Worm (Caenorhabditis elegans) whole organism, L1 larva: ENCODE data around the gene F36H5.14.
"Not testable (repeated sequence)": the region's sequence is repeated elsewhere in the genome, so short reads cannot be mapped to it uniquely, and the experiment has no call there.

Source experiments
- C34B4.2 ChIP-seq: sonication (generic microtip); optimal IDR thresholded peaks from 2 replicates; lab custom pipeline; 2017; ENCODE audit warnings: mild to moderate bottlenecking, missing genetic modification characterization, missing compliant biosample characterization
- alr-1 ChIP-seq: fragments of 200-800 bp; sonication (Bioruptor generic); optimal IDR thresholded peaks from 2 replicates; lab custom pipeline; 2018; ENCODE audit warnings: borderline replicate concordance, mild to moderate bottlenecking, missing genetic modification characterization, missing compliant biosample characterization
- ceh-88 ChIP-seq: fragments of 200-800 bp; sonication (Bioruptor generic); IDR thresholded peaks from 2 replicates; pipeline ENCODE4 v1.3.6; 2022; ENCODE audit warnings: missing genetic modification characterization, missing compliant biosample characterization
- dpl-1 ChIP-seq, 3 experiments: fragments of 150-350 bp in 2 of 3; sonication (generic microtip) in 1 of 3; optimal IDR thresholded peaks; 2 replicates each; lab custom pipeline; 2014 to 2017; ENCODE audit warnings: missing biosample characterization in 3 of 3, missing genetic modification characterization in 3 of 3, missing genetic modification reagents in 3 of 3
- dsc-1 ChIP-seq: sonication (generic microtip); optimal IDR thresholded peaks from 2 replicates; lab custom pipeline; 2016; ENCODE audit warnings: mild to moderate bottlenecking, missing genetic modification characterization, missing compliant biosample characterization
- efl-1 ChIP-seq, 4 experiments: fragments of 150-350 bp; optimal IDR thresholded peaks in 3 of 4; peaks in 1 of 4; 1 replicate in 1 of 4; 2 replicates in 3 of 4; lab custom pipeline; 2014; ENCODE audit warnings: missing biosample characterization in 2 of 4, missing genetic modification characterization in 2 of 4, missing genetic modification reagents in 2 of 4
- egl-13 ChIP-seq: sonication (generic microtip); optimal IDR thresholded peaks from 2 replicates; lab custom pipeline; 2016; ENCODE audit warnings: missing genotype, missing genetic modification reagents, missing genetic modification characterization, missing compliant biosample characterization
- egl-27 ChIP-seq, 2 experiments: fragments of 150-350 bp in 1 of 2; sonication (generic microtip); optimal IDR thresholded peaks; 3 replicates each; lab custom pipeline; 2017 to 2018; ENCODE audit warnings: missing biosample characterization in 2 of 2, missing genetic modification characterization in 2 of 2, missing genetic modification reagents in 2 of 2
- elt-2 ChIP-seq: sonication (generic microtip); optimal IDR thresholded peaks from 2 replicates; lab custom pipeline; 2016; ENCODE audit warnings: missing genetic modification characterization, mild to moderate bottlenecking, inconsistent platforms, missing compliant biosample characterization, missing genetic modification reagents
- elt-3 ChIP-seq, 6 experiments: fragments of 150-350 bp in 1 of 6; sonication (generic microtip); optimal IDR thresholded peaks; 2 replicates each; lab custom pipeline; 2017 to 2018; ENCODE audit warnings: missing biosample characterization in 6 of 6, missing genetic modification characterization in 6 of 6, inconsistent platforms in 1 of 6
- grh-1 ChIP-seq: fragments of 200-800 bp; sonication (Bioruptor generic); IDR thresholded peaks from 2 replicates; pipeline ENCODE4 v1.3.6; 2022; ENCODE audit warnings: missing genetic modification reagents, missing genetic modification characterization, missing compliant biosample characterization
- hpl-2 ChIP-seq: fragments of 150-350 bp; optimal IDR thresholded peaks from 2 replicates; lab custom pipeline; 2014; ENCODE audit warnings: missing biosample characterization, missing genetic modification reagents, missing genetic modification characterization
- irx-1 ChIP-seq: sonication (generic microtip); optimal IDR thresholded peaks from 2 replicates; lab custom pipeline; 2016; ENCODE audit warnings: missing genetic modification characterization, missing compliant biosample characterization
- isw-1 ChIP-seq: fragments of 200-800 bp; sonication (Bioruptor generic); IDR thresholded peaks from 2 replicates; pipeline ENCODE4 v1.3.6; 2022; ENCODE audit warnings: missing genetic modification characterization, missing compliant biosample characterization
- lin-14 ChIP-seq: fragments of 200-800 bp; sonication (Bioruptor generic); optimal IDR thresholded peaks from 2 replicates; lab custom pipeline; 2018; ENCODE audit warnings: mild to moderate bottlenecking, missing genetic modification characterization, moderate library complexity, missing compliant biosample characterization
- lin-35 ChIP-seq, 2 experiments: fragments of 150-350 bp; optimal IDR thresholded peaks; 2 replicates each; lab custom pipeline; 2014; ENCODE audit warnings: missing biosample characterization in 2 of 2, missing genetic modification characterization in 2 of 2, missing genetic modification reagents in 2 of 2
- lsy-2 ChIP-seq, 2 experiments: fragments of 150-350 bp; optimal IDR thresholded peaks; 2 replicates each; lab custom pipeline; 2014; ENCODE audit warnings: missing biosample characterization in 2 of 2, missing genetic modification characterization in 2 of 2
- mdl-1 ChIP-seq, 2 experiments: fragments of 150-350 bp; optimal IDR thresholded peaks; 2 replicates each; lab custom pipeline; 2014 to 2017; ENCODE audit warnings: missing biosample characterization in 2 of 2, missing genetic modification characterization in 2 of 2, inconsistent platforms in 1 of 2
- nhr-19 ChIP-seq: fragments of 200-800 bp; sonication (Bioruptor generic); conservative IDR thresholded peaks from 2 replicates; pipeline ENCODE4 v1.3.6; 2022; ENCODE audit warnings: missing genetic modification characterization, missing compliant biosample characterization
- nhr-20 ChIP-seq: sonication (generic microtip); optimal IDR thresholded peaks from 2 replicates; lab custom pipeline; 2016; ENCODE audit warnings: mild to moderate bottlenecking, missing genetic modification characterization, missing compliant biosample characterization
- nhr-28 ChIP-seq: fragments of 150-350 bp; optimal IDR thresholded peaks from 2 replicates; lab custom pipeline; 2014; ENCODE audit warnings: missing biosample characterization, missing genetic modification characterization
- nhr-47 ChIP-seq: sonication (generic microtip); optimal IDR thresholded peaks from 2 replicates; lab custom pipeline; 2016; ENCODE audit warnings: mild to moderate bottlenecking, missing genetic modification characterization, moderate library complexity, missing compliant biosample characterization
- nhr-71 ChIP-seq: sonication (generic microtip); optimal IDR thresholded peaks from 2 replicates; lab custom pipeline; 2016; ENCODE audit warnings: mild to moderate bottlenecking, missing genetic modification characterization, moderate library complexity, missing compliant biosample characterization
- nhr-85 ChIP-seq: sonication (generic microtip); peaks from one replicate; lab custom pipeline; 2016; ENCODE audit warnings: missing genetic modification characterization, inconsistent platforms, missing compliant biosample characterization
- nhr-90 ChIP-seq: sonication (generic microtip); optimal IDR thresholded peaks from 2 replicates; lab custom pipeline; 2016; ENCODE audit warnings: mild to moderate bottlenecking, missing genetic modification characterization, missing compliant biosample characterization; ENCODE audit not compliant: poor library complexity
- pqm-1 ChIP-seq: sonication (generic microtip); optimal IDR thresholded peaks from 3 replicates; lab custom pipeline; 2017; ENCODE audit warnings: missing biosample characterization, missing genetic modification characterization
- rnt-1 ChIP-seq: sonication (generic microtip); optimal IDR thresholded peaks from 2 replicates; lab custom pipeline; 2016; ENCODE audit warnings: mild to moderate bottlenecking, missing genetic modification characterization, moderate library complexity, missing compliant biosample characterization
- snpc-4 ChIP-seq: fragments of 150-350 bp; optimal IDR thresholded peaks from 2 replicates; lab custom pipeline; 2014; ENCODE audit warnings: missing biosample characterization, missing genetic modification characterization
- sup-37 ChIP-seq: fragments of 200-800 bp; sonication (Bioruptor generic); optimal IDR thresholded peaks from 2 replicates; lab custom pipeline; 2018; ENCODE audit warnings: mild to moderate bottlenecking, missing genetic modification characterization, missing compliant biosample characterization
- swsn-7 ChIP-seq: sonication (generic microtip); optimal IDR thresholded peaks from 2 replicates; lab custom pipeline; 2016; ENCODE audit warnings: missing genetic modification characterization, missing compliant biosample characterization
- tbx-2 ChIP-seq: sonication (generic microtip); optimal IDR thresholded peaks from 2 replicates; lab custom pipeline; 2016; ENCODE audit warnings: missing genetic modification characterization, missing compliant biosample characterization
- vab-15 ChIP-seq: sonication (generic microtip); optimal IDR thresholded peaks from 2 replicates; lab custom pipeline; 2017; ENCODE audit warnings: missing genotype, mild to moderate bottlenecking, missing genetic modification characterization, missing compliant biosample characterization
- xbp-1 ChIP-seq: sonication (generic microtip); optimal IDR thresholded peaks from 2 replicates; lab custom pipeline; 2016; ENCODE audit warnings: missing genetic modification characterization, missing compliant biosample characterization
- zag-1 ChIP-seq: fragments of 150-350 bp; optimal IDR thresholded peaks from 2 replicates; lab custom pipeline; 2014; ENCODE audit warnings: missing biosample characterization, missing genetic modification characterization

Gene F36H5.14

ce11 chrII:1766715-1767114 lies 8.6 kb upstream of the F36H5.14 start:
- TF ChIP-seq snpc-4 (tag; lab: Kevin White, UChicago) (no peak), hpl-2 (GFP tag; lab: Kevin White, UChicago) (no peak), xbp-1 (tag; lab: Kevin White, UChicago) (no peak), isw-1 (GFP tag; lab: Robert Waterston, UW) (no peak), sup-37 (GFP tag; lab: Kevin White, UChicago) (no peak), tbx-2 (no peak), nhr-19 (GFP tag; lab: Robert Waterston, UW) (no peak), rnt-1 (tag; lab: Kevin White, UChicago) (no peak), irx-1 (tag; lab: Kevin White, UChicago) (no peak), mdl-1 (tag; optimal IDR thresholded peaks at IDR 0.05; lab: Kevin White, UChicago) (no peak), vab-15 (tag; lab: Kevin White, UChicago) (no peak), alr-1 (no peak), nhr-47 (tag; lab: Kevin White, UChicago) (no peak), elt-3 (tag; optimal IDR thresholded peaks at IDR 0.05; lab: Kevin White, UChicago) (no peak), pqm-1 (tag; lab: Kevin White, UChicago) (no peak)
- TF ChIP-seq, all 84 proteins: peak for 0

- TF ChIP-seq efl-1 (optimal IDR thresholded peaks at IDR 0.05; lab: Kevin White, UChicago), result not testable (repeated sequence)
- peak in 1 of 2 experiments; percentile 43 for TF ChIP-seq efl-1 (GFP tag; optimal IDR thresholded peaks at IDR 0.05 in 1 of 2; lab: Kevin White, UChicago)
- peak; percentile 28 for TF ChIP-seq elt-2
- TF ChIP-seq lin-35 (GFP tag; optimal IDR thresholded peaks at IDR 0.05; lab: Kevin White, UChicago), result peak in 1 of 2 experiments; percentile 10
Measured at ce11 chrII:1767458-1767857, 7.9 kb upstream of the F36H5.14 start.

DNA sequence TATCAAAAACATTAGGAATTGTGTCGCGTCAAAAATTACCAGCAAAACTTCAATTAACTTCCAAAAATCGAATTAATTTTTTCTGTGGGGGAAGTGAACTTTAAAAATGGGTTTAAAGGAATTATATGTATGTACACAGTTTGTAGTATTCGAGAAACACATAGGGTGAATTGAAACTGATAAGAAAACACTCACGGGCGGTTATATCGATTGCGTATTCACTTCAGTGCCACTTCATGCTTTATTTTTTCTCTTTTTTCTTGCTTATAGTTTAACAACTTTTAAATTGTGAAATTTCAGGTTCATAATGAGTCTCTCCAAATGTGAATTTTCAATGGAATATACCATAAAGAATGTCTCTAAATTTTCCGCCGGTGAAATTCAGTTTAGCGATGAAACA lies 4.0 kb upstream of the F36H5.14 start, which contains the start of gene math-26:
Gene math-26 (plus strand): TSS at position 301 of the 400 bp plus-strand sequence.
- TF ChIP-seq nhr-20 (tag; lab: Kevin White, UChicago); lin-14 (GFP tag; lab: Kevin White, UChicago); grh-1 (GFP tag; lab: Robert Waterston, UW): not testable (repeated sequence)

ce11 chrII:1771785-1772184 lies 3.5 kb upstream of the F36H5.14 start, which contains the start of gene math-3:
Gene math-3 (plus strand): TSS chrII:1772085.
- TF ChIP-seq xbp-1 (tag; lab: Kevin White, UChicago), result no peak
- no peak for TF ChIP-seq swsn-7 (tag; lab: Kevin White, UChicago)
- no peak for TF ChIP-seq C34B4.2 (tag; lab: Kevin White, UChicago)
- no peak for TF ChIP-seq dsc-1 (tag; lab: Kevin White, UChicago)
- no peak for TF ChIP-seq snpc-4 (tag; lab: Kevin White, UChicago)

DNA sequence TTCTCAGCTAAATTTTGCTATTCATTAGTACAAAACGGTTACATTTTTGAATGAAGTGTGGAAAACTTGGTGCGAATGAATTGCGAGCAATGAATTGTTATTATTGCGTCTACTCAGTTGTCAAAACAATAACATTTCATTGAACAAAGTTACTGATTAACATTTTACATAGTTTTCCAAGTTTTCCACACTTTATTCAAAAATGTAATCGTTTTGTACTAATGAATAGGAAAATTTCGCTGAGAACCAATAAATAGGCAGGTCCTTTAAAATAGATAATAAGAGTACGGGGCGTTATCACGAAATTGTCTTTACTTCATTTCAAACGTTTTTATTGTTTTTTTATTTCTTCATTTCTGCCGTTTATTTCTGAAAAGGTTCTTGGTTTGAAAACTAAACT lies 7.1 kb downstream of the F36H5.14 start, which contains the start of gene math-4:
Gene math-4 (minus strand): TSS at position 101 of the 400 bp plus-strand sequence.
- TF ChIP-seq nhr-28, result no peak
- no peak for TF ChIP-seq pqm-1 (tag; lab: Kevin White, UChicago)
- TF ChIP-seq nhr-90, result no peak
- TF ChIP-seq efl-1 (optimal IDR thresholded peaks at IDR 0.05; lab: Kevin White, UChicago), result no peak
- TF ChIP-seq efl-1 (GFP tag; optimal IDR thresholded peaks at IDR 0.05 in 1 of 2; lab: Kevin White, UChicago), result peak in 1 of 2 experiments; percentile 84
- TF ChIP-seq, all 84 proteins: peak for 1

- TF ChIP-seq nhr-20 (tag; lab: Kevin White, UChicago) (no peak), nhr-71 (tag; lab: Kevin White, UChicago) (no peak), ceh-88 (GFP tag; lab: Robert Waterston, UW) (no peak), nhr-85 (no peak), egl-27 (tag; optimal IDR thresholded peaks at IDR 0.05; lab: Kevin White, UChicago) (no peak), dpl-1 (GFP tag; optimal IDR thresholded peaks at IDR 0.05; lab: Kevin White, UChicago) (no peak), lsy-2 (tag; optimal IDR thresholded peaks at IDR 0.05; lab: Kevin White, UChicago) (no peak), egl-13 (tag; lab: Kevin White, UChicago) (no peak), zag-1 (tag; lab: Kevin White, UChicago) (no peak), rnt-1 (tag; lab: Kevin White, UChicago) (no peak)
Measured at ce11 chrII:1784799-1785198, 9.5 kb downstream of the F36H5.14 start, which contains the start of gene C08F1.11. Gene C08F1.11 (minus strand): TSS chrII:1784899.
